Fruit fly (Drosophila melanogaster) whole organism, prepupa: ENCODE results near the gene Fmr1.

Experiments
- CG16779 ChIP-seq: fragments of 200-800 bp; sonication (Bioruptor generic); optimal IDR thresholded peaks from 3 replicates; lab custom pipeline; 2017; ENCODE audit warnings: missing biosample characterization, mild to moderate bottlenecking, missing genetic modification characterization
- fkh ChIP-seq: fragments of 200-800 bp; sonication (Bioruptor generic); optimal IDR thresholded peaks from 3 replicates; lab custom pipeline; 2017; ENCODE audit warnings: missing biosample characterization, mild to moderate bottlenecking, missing genetic modification characterization, moderate library complexity
- salr ChIP-seq, 2 experiments: fragments of 200-800 bp; sonication (Bioruptor generic); optimal IDR thresholded peaks; 3 replicates each; lab custom pipeline; 2016 to 2018; ENCODE audit warnings: missing biosample characterization in 2 of 2, missing genetic modification characterization in 2 of 2, mild to moderate bottlenecking in 1 of 2
- vri ChIP-seq: fragments of 200-800 bp; sonication (Bioruptor generic); optimal IDR thresholded peaks from 3 replicates; lab custom pipeline; 2016; ENCODE audit warnings: missing biosample characterization, mild to moderate bottlenecking, missing genetic modification characterization

DNA sequence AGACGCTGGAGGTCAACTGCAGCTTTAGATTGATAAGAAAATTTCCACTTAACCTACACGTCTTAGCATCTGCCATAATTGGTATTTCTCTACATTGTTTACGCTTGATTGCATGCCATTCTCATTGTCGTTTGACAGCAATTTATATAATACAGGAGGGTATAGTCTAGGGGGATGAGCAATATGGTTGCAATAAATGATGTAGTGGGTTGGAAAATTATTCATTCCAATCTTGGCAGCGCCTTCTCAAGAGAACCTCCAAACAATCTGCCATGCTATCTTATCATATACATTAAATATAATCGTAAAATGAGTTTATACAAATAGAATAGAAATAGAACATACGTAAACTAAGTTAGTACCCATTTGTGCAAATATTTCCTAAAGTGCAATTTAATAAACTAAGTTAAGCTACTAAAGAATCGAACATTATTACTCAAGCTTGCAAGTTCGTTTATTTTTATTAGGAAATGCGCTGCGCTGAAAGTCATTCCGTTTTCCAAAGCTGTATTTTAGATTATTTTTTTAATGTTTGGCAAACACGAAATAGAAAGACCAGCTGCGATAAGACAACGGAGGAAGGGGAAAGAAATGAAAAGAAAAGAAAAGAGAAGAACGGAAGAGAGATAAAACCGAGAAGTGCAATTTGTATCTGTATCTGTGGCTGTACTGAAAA lies 31.3 kb downstream of the Fmr1 start:
- TF ChIP-seq salr (GFP tag; optimal IDR thresholded peaks at IDR 0.05; lab: Kevin White, UChicago), result no peak
- TF ChIP-seq CG16779 (tag; lab: Kevin White, UChicago), result no peak
- TF ChIP-seq vri (GFP tag; lab: Kevin White, UChicago), result no peak
- TF ChIP-seq fkh (GFP tag; lab: Kevin White, UChicago), result no peak
